Worm (Caenorhabditis elegans) whole organism, midembryonic: ENCODE measurements around the gene npr-12.

Source experiments
- flt-1 ChIP-seq: fragments of 200-800 bp; sonication (Bioruptor generic); IDR thresholded peaks from 2 replicates; pipeline ENCODE4 v1.3.6; 2022; ENCODE audit warnings: missing genetic modification characterization, missing compliant biosample characterization
- med-1 ChIP-seq: sonication (generic microtip); optimal IDR thresholded peaks from 2 replicates; lab custom pipeline; 2017; ENCODE audit warnings: missing genetic modification characterization, mild to moderate bottlenecking, missing compliant biosample characterization, antibody characterized with exemption, missing genetic modification reagents; ENCODE audit not compliant: insufficient read depth
- ref-1 ChIP-seq: fragments of 200-800 bp; sonication (Bioruptor generic); conservative IDR thresholded peaks from 2 replicates; pipeline ENCODE4 v1.3.6; 2022; ENCODE audit warnings: missing genetic modification reagents, missing genetic modification characterization, missing compliant biosample characterization
- tab-1 ChIP-seq: fragments of 200-800 bp; sonication (Bioruptor generic); IDR thresholded peaks from 2 replicates; pipeline ENCODE4 v1.3.6; 2022; ENCODE audit warnings: missing genetic modification characterization, missing compliant biosample characterization

- TF ChIP-seq tab-1 (GFP tag; lab: Robert Waterston, UW) (no peak), flt-1 (no peak), med-1 (GFP tag; lab: Kevin White, UChicago) (no peak), ref-1 (no peak)
Measured at ce11 chrIV:6887601-6888099, 49.8 kb downstream of the npr-12 start, which contains the start of the genes T05A12.3 and T05A12.4.
